Fruit fly (Drosophila melanogaster): ENCODE results near the gene Vha26.

Gene Vha26

dm6 chr3R:5568590-5568989 lies 23.0 kb upstream of the Vha26 start, which contains the start of the genes CG2931 and Rheb (continued):
- peak; percentile 57 for TF ChIP-seq CG18262 (tag; optimal IDR thresholded peaks at IDR 0.05)
- TF ChIP-seq CG7372 (GFP tag; IDR thresholded peaks at IDR 0.05): peak; percentile 24; the same call in 1 of the 2 replicates
- TF ChIP-seq CG43689 (GFP tag; IDR thresholded peaks at IDR 0.05): no peak
- no peak for TF ChIP-seq sens-2 (GFP tag; IDR thresholded peaks at IDR 0.05)
- TF ChIP-seq luna (GFP tag; optimal IDR thresholded peaks at IDR 0.05): no peak
- no peak for TF ChIP-seq CG2202 (tag; optimal IDR thresholded peaks at IDR 0.05)
- TF ChIP-seq CG17328 (GFP tag; IDR thresholded peaks at IDR 0.05): peak; percentile 49
- no peak for TF ChIP-seq NK7.1 (GFP tag; optimal IDR thresholded peaks at IDR 0.05)
- TF ChIP-seq CG4404 (GFP tag; IDR thresholded peaks at IDR 0.05): no peak
- no peak for TF ChIP-seq CG10321 (GFP tag; IDR thresholded peaks at IDR 0.05)
- no peak for TF ChIP-seq usp (GFP tag; optimal IDR thresholded peaks at IDR 0.05)
- TF ChIP-seq CG10147 (GFP tag; optimal IDR thresholded peaks at IDR 0.05): peak; percentile 23
- no peak for TF ChIP-seq CG3163 (GFP tag; optimal IDR thresholded peaks at IDR 0.05)
- TF ChIP-seq TFAM (GFP tag; optimal IDR thresholded peaks at IDR 0.05): no peak
- peak; percentile 68 for TF ChIP-seq CG6272 (GFP tag; IDR thresholded peaks at IDR 0.05)
- TF ChIP-seq Scr (GFP tag; IDR thresholded peaks at IDR 0.05; ENCODE audit: partially characterized antibody): peak; percentile 85
- peak; percentile 72 for TF ChIP-seq az2 (GFP tag; optimal IDR thresholded peaks at IDR 0.05)
- TF ChIP-seq corto (GFP tag; optimal IDR thresholded peaks at IDR 0.05): peak; percentile 41
- peak; percentile 63 for TF ChIP-seq lmd (GFP tag; IDR thresholded peaks at IDR 0.05)
- no peak for TF ChIP-seq CG4282 (GFP tag; optimal IDR thresholded peaks at IDR 0.05)
- no peak for TF ChIP-seq her (GFP tag; optimal IDR thresholded peaks at IDR 0.05)
- no peak for TF ChIP-seq pita (GFP tag; optimal IDR thresholded peaks at IDR 0.05)
- TF ChIP-seq CG10366 (GFP tag; IDR thresholded peaks at IDR 0.05): peak; percentile 70
- no peak for TF ChIP-seq CG3065 (GFP tag; optimal IDR thresholded peaks at IDR 0.05)
- peak; percentile 62 for TF ChIP-seq zen (tag; optimal IDR thresholded peaks at IDR 0.05)
- TF ChIP-seq Bteb2 (GFP tag; optimal IDR thresholded peaks at IDR 0.05): peak; percentile 51
- TF ChIP-seq ewg (GFP tag; optimal IDR thresholded peaks at IDR 0.05): peak; percentile 45
- TF ChIP-seq CkIIα-i1 (GFP tag; IDR thresholded peaks at IDR 0.05): no peak
- TF ChIP-seq CG3838 (GFP tag; optimal IDR thresholded peaks at IDR 0.05): no peak
- peak; percentile 42 for TF ChIP-seq vfl (GFP tag; optimal IDR thresholded peaks at IDR 0.05)
- TF ChIP-seq ind (GFP tag; optimal IDR thresholded peaks at IDR 0.05): peak; percentile 76
- TF ChIP-seq CG11504 (tag; optimal IDR thresholded peaks at IDR 0.05): no peak
- TF ChIP-seq p53 (GFP tag; optimal IDR thresholded peaks at IDR 0.05): peak; percentile 15
- peak; percentile 63 for TF ChIP-seq CG1647 (GFP tag; optimal IDR thresholded peaks at IDR 0.05)
- peak; percentile 82 for TF ChIP-seq CG1024 (GFP tag; IDR thresholded peaks at IDR 0.05)
- TF ChIP-seq CG11085 (GFP tag; IDR thresholded peaks at IDR 0.05): peak; percentile 63; the same call in 1 of the 2 replicates
- TF ChIP-seq odd (GFP tag; optimal IDR thresholded peaks at IDR 0.05): no peak
- no peak for TF ChIP-seq ro (GFP tag; IDR thresholded peaks at IDR 0.05)
- peak; percentile 38 for TF ChIP-seq NC2β (GFP tag; optimal IDR thresholded peaks at IDR 0.05)
- TF ChIP-seq slbo (GFP tag; IDR thresholded peaks at IDR 0.05): peak; percentile 81
- peak; percentile 64 for TF ChIP-seq tna (GFP tag; IDR thresholded peaks at IDR 0.05; ENCODE audit: partially characterized antibody)
- peak; percentile 83 for TF ChIP-seq CG16813 (GFP tag; IDR thresholded peaks at IDR 0.05; ENCODE audit: partially characterized antibody)
- peak; percentile 70 for TF ChIP-seq sob (GFP tag; IDR thresholded peaks at IDR 0.05)
- TF ChIP-seq GATAe (GFP tag; conservative IDR thresholded peaks at IDR 0.05): no peak
- TF ChIP-seq Six4 (GFP tag; optimal IDR thresholded peaks at IDR 0.05): peak; percentile 33
- peak; percentile 27 for TF ChIP-seq nerfin-1 (tag; optimal IDR thresholded peaks at IDR 0.05)
- no peak for TF ChIP-seq lov (optimal IDR thresholded peaks at IDR 0.05)
- peak; percentile 27; the same call in 1 of the 3 replicates for TF ChIP-seq lov (GFP tag; IDR thresholded peaks at IDR 0.05)
- TF ChIP-seq CG18764 (GFP tag; optimal IDR thresholded peaks at IDR 0.05): peak; percentile 62
- TF ChIP-seq Blimp-1 (GFP tag; optimal IDR thresholded peaks at IDR 0.05): peak; percentile 60
- peak; percentile 42 for TF ChIP-seq bcd (GFP tag; optimal IDR thresholded peaks at IDR 0.05)
- no peak for TF ChIP-seq CG7963 (GFP tag; IDR thresholded peaks at IDR 0.05; ENCODE audit: partially characterized antibody)

All from whole organism, embryonic.